Worm (Caenorhabditis elegans) whole organism, early embryonic: ENCODE data around the gene ttyh-1.

ENCODE experiments used
- aly-1 ChIP-seq: sonication (generic microtip); optimal IDR thresholded peaks from 2 replicates; lab custom pipeline; 2016; ENCODE audit warnings: missing genetic modification characterization, missing compliant biosample characterization
- ama-1 ChIP-seq: fragments of 150-350 bp; optimal IDR thresholded peaks from 2 replicates; lab custom pipeline; 2014
- tra-4 ChIP-seq: sonication (generic microtip); optimal IDR thresholded peaks from 2 replicates; lab custom pipeline; 2017; ENCODE audit warnings: missing genetic modification characterization, missing compliant biosample characterization

DNA sequence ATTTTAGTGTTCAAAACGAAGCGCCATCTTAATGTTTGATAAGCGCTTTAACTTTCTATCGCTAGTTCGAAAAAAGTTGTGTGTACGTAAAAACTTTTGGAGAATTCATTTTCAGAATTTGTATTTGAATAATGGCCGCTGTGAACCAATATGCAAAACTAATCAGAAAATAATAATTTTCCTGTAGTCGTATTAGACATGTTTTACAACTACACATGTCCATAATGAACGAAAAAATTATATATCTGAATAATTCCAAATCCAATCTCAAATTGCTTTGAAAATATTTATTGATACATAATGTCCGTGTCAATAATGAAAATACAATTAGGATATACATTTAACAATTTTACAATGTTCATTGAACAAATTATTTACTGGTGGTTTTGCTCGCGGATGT, 38.3 kb downstream of the ttyh-1 start:
- TF ChIP-seq tra-4 (tag; lab: Kevin White, UChicago) (no peak), aly-1 (tag; lab: Kevin White, UChicago) (no peak), ama-1 (lab: Kevin White, UChicago) (no peak)
